Worm (Caenorhabditis elegans) whole organism, mixed stage, embryonic: ENCODE data around the gene B0244.9.

Experiments used
- drap-1 ChIP-seq: fragments of 200-800 bp; sonication (Bioruptor generic); optimal IDR thresholded peaks from 3 replicates; lab custom pipeline; 2018; ENCODE audit warnings: mild to moderate bottlenecking, missing genetic modification characterization, missing compliant biosample characterization
- elt-1 ChIP-seq: sonication (generic microtip); optimal IDR thresholded peaks from 2 replicates; lab custom pipeline; 2017; ENCODE audit warnings: missing genetic modification characterization, mild to moderate bottlenecking, missing compliant biosample characterization, antibody characterized with exemption, moderate library complexity, borderline replicate concordance; ENCODE audit not compliant: insufficient read depth
- lin-13 ChIP-seq: fragments of 150-350 bp; optimal IDR thresholded peaks from 2 replicates; lab custom pipeline; 2014; ENCODE audit warnings: missing biosample characterization, missing genetic modification characterization
- mab-5 ChIP-seq: fragments of 150-350 bp; optimal IDR thresholded peaks from 2 replicates; lab custom pipeline; 2014; ENCODE audit warnings: missing biosample characterization, missing genetic modification characterization
- nhr-237 ChIP-seq: fragments of 150-350 bp; optimal IDR thresholded peaks from 2 replicates; lab custom pipeline; 2014; ENCODE audit warnings: missing biosample characterization, missing genetic modification characterization
- nhr-28 ChIP-seq: fragments of 150-350 bp; optimal IDR thresholded peaks from 2 replicates; lab custom pipeline; 2014; ENCODE audit warnings: missing biosample characterization, missing genetic modification characterization
- sem-2 ChIP-seq: fragments of 200-800 bp; sonication (Bioruptor generic); optimal IDR thresholded peaks from 2 replicates; lab custom pipeline; 2018; ENCODE audit warnings: mild to moderate bottlenecking, missing genetic modification characterization, missing compliant biosample characterization
- snpc-4 ChIP-seq: fragments of 150-350 bp; optimal IDR thresholded peaks from 2 replicates; lab custom pipeline; 2014; ENCODE audit warnings: missing biosample characterization, missing genetic modification characterization
- unc-62 ChIP-seq: fragments of 150-350 bp; optimal IDR thresholded peaks from 2 replicates; lab custom pipeline; 2014; ENCODE audit warnings: missing biosample characterization, missing genetic modification reagents, missing genetic modification characterization
- ztf-11 ChIP-seq: fragments of 150-350 bp; optimal IDR thresholded peaks from 2 replicates; lab custom pipeline; 2014; ENCODE audit warnings: missing biosample characterization, missing genetic modification characterization

DNA sequence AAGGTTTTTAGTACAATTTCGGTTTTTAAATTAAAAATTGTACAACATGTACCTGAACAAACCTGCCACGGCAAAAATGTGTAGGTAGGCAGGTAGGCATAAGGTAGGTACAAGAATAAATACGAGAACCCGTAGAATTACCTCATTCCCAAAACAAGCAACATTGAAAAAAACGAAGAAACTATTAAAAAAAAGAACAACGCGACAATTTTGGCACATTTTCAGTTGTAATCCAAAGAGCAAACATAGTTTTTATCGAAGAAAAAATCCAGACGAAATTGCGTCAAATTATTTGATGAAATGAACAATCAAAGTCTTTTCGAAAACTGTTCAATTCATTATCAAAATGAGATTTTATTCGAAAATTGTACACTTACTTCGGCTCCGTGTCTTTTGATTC, 9.8 kb upstream of the B0244.9 start, which contains the start of gene B0244.16:
- TF ChIP-seq lin-13 (no peak), snpc-4 (tag; lab: Kevin White, UChicago) (no peak), sem-2 (no peak), drap-1 (no peak), unc-62 (GFP tag; lab: Kevin White, UChicago) (no peak), ztf-11 (tag; lab: Kevin White, UChicago) (no peak), nhr-237 (no peak), elt-1 (tag; lab: Kevin White, UChicago) (no peak), nhr-28 (tag; lab: Kevin White, UChicago) (no peak), mab-5 (tag; lab: Kevin White, UChicago) (no peak)
